Worm (Caenorhabditis elegans) whole organism, midembryonic: ENCODE measurements around the gene C40H1.7.

Source experiments
- T22C8.4 ChIP-seq: fragments of 200-800 bp; sonication (Bioruptor generic); IDR thresholded peaks from 2 replicates; pipeline ENCODE4 v1.3.6; 2022; ENCODE audit warnings: missing genetic modification characterization, missing compliant biosample characterization
- cog-1 ChIP-seq: sonication (generic microtip); optimal IDR thresholded peaks from 2 replicates; lab custom pipeline; 2016; ENCODE audit warnings: missing genetic modification characterization, missing compliant biosample characterization
- flt-1 ChIP-seq: fragments of 200-800 bp; sonication (Bioruptor generic); IDR thresholded peaks from 2 replicates; pipeline ENCODE4 v1.3.6; 2022; ENCODE audit warnings: missing genetic modification characterization, missing compliant biosample characterization
- klf-2 ChIP-seq: fragments of 200-800 bp; sonication (Bioruptor generic); conservative IDR thresholded peaks from 2 replicates; pipeline ENCODE4 v1.3.6; 2022; ENCODE audit warnings: missing genetic modification reagents, missing genetic modification characterization, missing compliant biosample characterization
- med-1 ChIP-seq: sonication (generic microtip); optimal IDR thresholded peaks from 2 replicates; lab custom pipeline; 2017; ENCODE audit warnings: missing genetic modification characterization, mild to moderate bottlenecking, missing compliant biosample characterization, antibody characterized with exemption, missing genetic modification reagents; ENCODE audit not compliant: insufficient read depth
- ref-1 ChIP-seq: fragments of 200-800 bp; sonication (Bioruptor generic); conservative IDR thresholded peaks from 2 replicates; pipeline ENCODE4 v1.3.6; 2022; ENCODE audit warnings: missing genetic modification reagents, missing genetic modification characterization, missing compliant biosample characterization
- tab-1 ChIP-seq: fragments of 200-800 bp; sonication (Bioruptor generic); IDR thresholded peaks from 2 replicates; pipeline ENCODE4 v1.3.6; 2022; ENCODE audit warnings: missing genetic modification characterization, missing compliant biosample characterization
- ztf-23 ChIP-seq: fragments of 200-800 bp; sonication (Bioruptor generic); IDR thresholded peaks from 2 replicates; pipeline ENCODE4 v1.3.6; 2022; ENCODE audit warnings: missing genetic modification reagents, missing genetic modification characterization, missing compliant biosample characterization
- ztf-29 ChIP-seq: fragments of 200-800 bp; sonication (Bioruptor generic); IDR thresholded peaks from 2 replicates; pipeline ENCODE4 v1.3.6; 2022; ENCODE audit warnings: missing genetic modification reagents, missing genetic modification characterization, missing compliant biosample characterization

C40H1.7 gene

ce11 chrIII:9329266-9329665 lies 4.4 kb downstream of the C40H1.7 start, which contains the start of gene C40H1.3:
TSS of gene C40H1.3 (minus strand) at chrIII:9329366.
- TF ChIP-seq med-1 (GFP tag; lab: Kevin White, UChicago) (no peak), klf-2 (GFP tag; lab: Robert Waterston, UW) (no peak), ztf-23 (GFP tag; lab: Robert Waterston, UW) (no peak), T22C8.4 (GFP tag; lab: Robert Waterston, UW) (no peak), cog-1 (no peak)

DNA sequence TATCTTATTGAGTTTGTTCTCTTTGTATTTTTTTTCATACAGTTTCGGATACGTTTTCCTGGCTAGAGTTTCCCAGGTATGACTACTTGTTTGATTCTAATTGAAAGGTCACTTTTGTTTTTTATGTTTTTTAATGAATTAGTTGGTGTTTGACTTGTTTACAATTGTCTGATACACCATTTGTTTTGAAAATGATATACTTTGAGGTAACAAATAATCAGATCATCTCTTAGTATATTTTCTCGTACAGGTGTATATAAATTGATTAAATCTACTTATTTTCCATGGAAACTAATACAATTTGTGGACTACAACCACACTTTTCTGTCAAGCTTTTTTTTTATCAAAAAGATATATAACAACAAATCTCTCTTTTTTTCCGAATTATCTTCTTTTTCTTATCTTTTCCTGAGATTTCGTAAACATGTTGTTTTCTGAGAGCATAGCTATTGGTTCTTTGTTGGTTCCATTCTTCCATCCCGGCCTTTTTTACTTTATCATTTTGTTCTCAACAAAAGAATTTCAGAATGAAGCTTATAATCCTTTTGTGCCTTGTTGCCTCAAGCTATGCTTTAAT lies 5.1 kb downstream of the C40H1.7 start, which contains the start of gene ttr-5:
TSS of gene ttr-5 (plus strand) at position 527 of the 577 bp plus-strand sequence.
- TF ChIP-seq cog-1 (no peak), klf-2 (GFP tag; lab: Robert Waterston, UW) (no peak), ztf-23 (GFP tag; lab: Robert Waterston, UW) (no peak), flt-1 (no peak), ztf-29 (GFP tag; lab: Robert Waterston, UW) (no peak), tab-1 (GFP tag; lab: Robert Waterston, UW) (no peak), ref-1 (no peak), med-1 (GFP tag; lab: Kevin White, UChicago) (no peak), T22C8.4 (GFP tag; lab: Robert Waterston, UW) (no peak)

DNA sequence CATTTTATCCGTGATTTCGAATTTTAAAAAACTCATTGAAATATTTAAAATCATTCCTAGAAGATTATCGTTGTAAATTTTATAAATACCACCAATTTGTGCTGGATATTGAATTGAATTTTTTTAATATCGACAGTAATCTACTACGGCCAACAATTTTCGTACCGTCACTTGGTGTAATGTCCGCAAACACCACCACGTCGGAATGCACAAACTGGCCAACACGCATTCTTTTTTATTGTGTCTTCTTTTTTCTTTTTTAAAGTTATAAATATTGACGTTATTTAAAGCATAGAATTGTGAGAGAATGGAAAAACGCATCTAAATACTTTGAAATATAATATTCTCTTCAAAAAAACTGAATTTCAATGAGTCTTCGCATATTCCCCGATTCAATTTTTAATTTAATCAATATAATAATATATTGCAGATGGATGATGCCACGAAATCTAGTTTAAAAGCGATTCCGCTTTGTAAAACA lies 6.3 kb downstream of the C40H1.7 start, which contains the start of gene ufc-1:
TSS of gene ufc-1 (plus strand) at position 431 of the 481 bp plus-strand sequence.
- no peak for TF ChIP-seq T22C8.4 (GFP tag; lab: Robert Waterston, UW)
- TF ChIP-seq tab-1 (GFP tag; lab: Robert Waterston, UW), result no peak
- TF ChIP-seq klf-2 (GFP tag; lab: Robert Waterston, UW), result no peak
- no peak for TF ChIP-seq ref-1
- TF ChIP-seq flt-1, result no peak
- no peak for TF ChIP-seq ztf-29 (GFP tag; lab: Robert Waterston, UW)
- no peak for TF ChIP-seq ztf-23 (GFP tag; lab: Robert Waterston, UW)
- no peak for TF ChIP-seq cog-1
- no peak for TF ChIP-seq med-1 (GFP tag; lab: Kevin White, UChicago)

DNA sequence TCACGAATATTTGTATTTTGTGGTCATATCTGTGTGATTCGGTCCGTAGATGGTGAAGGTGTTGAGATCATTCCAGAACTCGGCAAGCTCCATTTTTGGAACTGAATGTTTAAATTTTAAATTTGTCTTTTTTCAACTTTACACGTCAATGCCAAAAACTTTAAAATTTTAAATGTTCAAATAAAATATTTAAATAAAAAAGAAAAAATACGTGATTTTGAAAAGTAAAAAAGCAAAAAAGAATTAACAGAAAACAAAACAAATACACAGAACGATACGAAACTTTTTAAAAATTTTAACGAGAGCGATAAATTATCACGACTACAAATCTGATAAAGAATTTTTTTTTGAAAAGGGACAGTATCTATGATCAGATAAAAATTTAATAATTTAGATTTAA lies 9.3 kb downstream of the C40H1.7 start, which contains the start of gene elo-4:
TSS of gene elo-4 (minus strand) at position 101 of the 400 bp plus-strand sequence.
- TF ChIP-seq cog-1, result no peak
- TF ChIP-seq flt-1, result no peak
- no peak for TF ChIP-seq ztf-29 (GFP tag; lab: Robert Waterston, UW)
- no peak for TF ChIP-seq ref-1
- no peak for TF ChIP-seq ztf-23 (GFP tag; lab: Robert Waterston, UW)
- no peak for TF ChIP-seq tab-1 (GFP tag; lab: Robert Waterston, UW)
- TF ChIP-seq klf-2 (GFP tag; lab: Robert Waterston, UW), result no peak
- no peak for TF ChIP-seq med-1 (GFP tag; lab: Kevin White, UChicago)
- TF ChIP-seq T22C8.4 (GFP tag; lab: Robert Waterston, UW), result no peak

ce11 chrIII:9335076-9335475 lies 10.3 kb downstream of the C40H1.7 start:
- TF ChIP-seq T22C8.4 (GFP tag; lab: Robert Waterston, UW) (no peak), ref-1 (no peak), flt-1 (no peak), klf-2 (GFP tag; lab: Robert Waterston, UW) (no peak), ztf-29 (GFP tag; lab: Robert Waterston, UW) (no peak)

- TF ChIP-seq ref-1 (no peak), flt-1 (no peak)
Measured at ce11 chrIII:9336807-9337206, 12.0 kb downstream of the C40H1.7 start.

- TF ChIP-seq med-1 (GFP tag; lab: Kevin White, UChicago) (no peak), cog-1 (no peak), ref-1 (no peak), T22C8.4 (GFP tag; lab: Robert Waterston, UW) (no peak), ztf-23 (GFP tag; lab: Robert Waterston, UW) (no peak), tab-1 (GFP tag; lab: Robert Waterston, UW) (no peak), klf-2 (GFP tag; lab: Robert Waterston, UW) (no peak)
Measured at ce11 chrIII:9337968-9338367, 13.1 kb downstream of the C40H1.7 start.

- no peak for TF ChIP-seq ref-1
- TF ChIP-seq ztf-23 (GFP tag; lab: Robert Waterston, UW), result no peak
Measured at ce11 chrIII:9340025-9340424, 15.2 kb downstream of the C40H1.7 start.

DNA sequence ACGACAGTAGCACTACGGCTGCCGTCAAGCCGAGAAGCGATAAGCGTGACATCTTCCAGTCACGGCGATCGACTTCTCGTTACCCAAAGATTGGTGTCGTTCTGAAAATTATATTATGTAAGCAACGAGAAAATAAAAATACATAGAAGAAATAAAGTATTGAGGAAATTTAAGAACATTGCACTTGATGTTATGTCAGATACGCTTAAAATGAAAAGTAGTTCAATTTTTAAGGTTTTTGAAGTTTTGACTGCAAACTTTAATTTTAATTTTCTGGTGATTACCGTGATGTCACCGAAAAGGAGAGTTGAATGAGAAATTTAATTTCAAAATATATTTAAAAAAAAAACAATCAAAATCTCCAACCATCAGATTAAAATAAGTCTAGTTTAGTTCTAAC lies 19.5 kb downstream of the C40H1.7 start, which contains the start of gene emb-9:
TSS of gene emb-9 (minus strand) at position 101 of the 400 bp plus-strand sequence.
- TF ChIP-seq ref-1, result no peak
- no peak for TF ChIP-seq tab-1 (GFP tag; lab: Robert Waterston, UW)
- TF ChIP-seq cog-1, result no peak
- TF ChIP-seq flt-1, result no peak
- no peak for TF ChIP-seq ztf-23 (GFP tag; lab: Robert Waterston, UW)

DNA sequence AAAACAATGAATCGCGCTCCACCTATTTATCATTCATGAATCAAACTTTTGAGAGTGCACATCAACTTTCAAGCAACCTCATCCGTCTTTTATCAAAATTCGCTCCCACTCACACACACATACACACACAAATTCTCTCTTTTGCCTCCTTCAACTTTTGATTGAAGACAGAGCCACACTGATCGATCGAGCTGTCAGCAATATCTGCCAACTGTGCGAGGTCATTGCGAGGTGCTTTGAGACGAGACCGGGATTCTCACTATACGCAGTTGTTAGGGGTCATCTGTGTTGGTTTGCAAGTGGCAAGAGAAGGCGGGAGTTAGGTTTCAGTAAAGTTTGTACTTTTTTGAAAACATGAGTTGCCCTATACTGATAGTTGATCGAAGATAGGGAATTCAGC lies 21.3 kb downstream of the C40H1.7 start:
- TF ChIP-seq tab-1 (GFP tag; lab: Robert Waterston, UW) (no peak), klf-2 (GFP tag; lab: Robert Waterston, UW) (no peak), ref-1 (no peak), ztf-29 (GFP tag; lab: Robert Waterston, UW) (no peak), T22C8.4 (GFP tag; lab: Robert Waterston, UW) (no peak), flt-1 (no peak), cog-1 (no peak), med-1 (GFP tag; lab: Kevin White, UChicago) (no peak), ztf-23 (GFP tag; lab: Robert Waterston, UW) (no peak)
